Worm (Caenorhabditis elegans): ENCODE measurements around the gene rnp-3.
"Not testable (repeated sequence)": the region's sequence is repeated elsewhere in the genome, so short reads cannot be mapped to it uniquely, and the experiment has no call there.

DNA sequence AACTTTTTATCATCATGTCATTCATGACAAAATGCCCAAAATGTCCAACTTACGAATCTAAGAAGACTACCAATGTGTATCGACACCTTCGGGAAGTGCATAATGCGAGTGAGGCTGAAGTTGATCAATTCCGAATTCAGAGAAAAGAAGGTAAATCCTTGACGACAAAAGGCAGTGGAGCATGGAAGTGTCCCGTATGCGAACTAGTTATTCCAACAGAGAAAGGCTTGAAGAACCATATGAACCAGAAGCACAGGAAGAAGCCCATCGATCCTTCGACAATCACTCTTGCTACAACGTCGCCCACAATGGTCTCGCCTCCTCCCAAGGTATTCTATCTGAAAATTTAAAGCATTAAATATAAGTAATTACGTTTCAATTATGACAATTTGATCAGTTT, 12.2 kb downstream of the rnp-3 start, which contains the start of gene K08D10.11:
- TF ChIP-seq nhr-10 (tag; optimal IDR thresholded peaks at IDR 0.05); snpc-1.2 (GFP tag; IDR thresholded peaks at IDR 0.05); Y75B8A.6 (GFP tag; IDR thresholded peaks at IDR 0.05); daf-19 (GFP tag; conservative IDR thresholded peaks at IDR 0.05); lsy-2 (tag; optimal IDR thresholded peaks at IDR 0.05); lin-13 (GFP tag; optimal IDR thresholded peaks at IDR 0.05); nhr-237 (tag; optimal IDR thresholded peaks at IDR 0.05); mdl-1 (tag; optimal IDR thresholded peaks at IDR 0.05); zip-2 (tag; optimal IDR thresholded peaks at IDR 0.05); ceh-82 (tag; optimal IDR thresholded peaks at IDR 0.05); lin-39 (tag; optimal IDR thresholded peaks at IDR 0.05): not testable (repeated sequence)
